Fruit fly (Drosophila melanogaster) whole organism: ENCODE results near the gene dnt.

ENCODE experiments used
- CG8478 ChIP-seq: fragments of >200 bp; optimal IDR thresholded peaks from 2 replicates; lab custom pipeline; 2018; ENCODE audit warnings: inconsistent platforms
- Dll ChIP-seq: fragments of >200 bp; optimal IDR thresholded peaks from 2 replicates; lab custom pipeline; 2017
- EcR ChIP-seq, 2 experiments: fragments of >200 bp; optimal IDR thresholded peaks; 2 replicates each; lab custom pipeline; 2017; ENCODE audit warnings: missing biosample characterization in 2 of 2, missing genetic modification characterization in 2 of 2, missing genetic modification reagents in 2 of 2
- pan ChIP-seq: fragments of >200 bp; optimal IDR thresholded peaks from 2 replicates; lab custom pipeline; 2017
- psq ChIP-seq: fragments of >200 bp; optimal IDR thresholded peaks from 2 replicates; lab custom pipeline; 2017
- usp ChIP-seq: fragments of >200 bp; optimal IDR thresholded peaks from 2 replicates; lab custom pipeline; 2017; ENCODE audit warnings: missing biosample characterization, missing genetic modification characterization, mixed read lengths

DNA sequence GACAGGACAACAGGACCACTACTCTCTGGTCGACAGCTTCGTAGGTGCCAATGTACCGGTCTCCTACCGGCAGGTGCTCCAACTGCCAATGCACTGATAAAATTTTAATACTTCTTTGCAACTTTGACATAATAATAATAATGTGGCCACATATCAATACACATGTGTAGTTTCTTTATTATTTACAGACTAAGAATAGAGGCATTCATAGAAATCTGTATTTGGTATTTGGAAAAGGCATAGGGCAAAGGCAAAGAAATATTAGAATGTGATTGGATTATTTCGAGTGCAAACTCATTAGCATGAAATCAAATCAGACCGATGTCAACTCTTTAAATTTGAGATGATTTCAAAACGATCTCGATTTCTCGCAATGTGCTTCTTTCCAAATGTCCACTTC lies 35.2 kb downstream of the dnt start:
- no peak for TF ChIP-seq Dll (lab: Kevin White, UChicago)
- TF ChIP-seq CG8478 = no peak
- TF ChIP-seq EcR (GFP tag; optimal IDR thresholded peaks at IDR 0.05; lab: Kevin White, UChicago) = no peak
- no peak for TF ChIP-seq pan (lab: Kevin White, UChicago)
- no peak for TF ChIP-seq psq (lab: Kevin White, UChicago)
- no peak for TF ChIP-seq usp (GFP tag; lab: Kevin White, UChicago)
